Fruit fly (Drosophila melanogaster): Measurements from ENCODE around the gene CG45089.
A peak's percentile ranks its signal among the peaks of the same experiment; 100 is the strongest.

CG45089 gene

dm6 chrX:7933210-7933915 lies 39.8 kb upstream of the CG45089 start, which contains the start of the genes Dhdds and RpS14a (continued):
- TF ChIP-seq Myb (GFP tag; optimal IDR thresholded peaks at IDR 0.05): peak; percentile 50
- TF ChIP-seq CG8478 (optimal IDR thresholded peaks at IDR 0.05): peak; percentile 86
- no peak for TF ChIP-seq CG12942 (GFP tag; optimal IDR thresholded peaks at IDR 0.05)
- TF ChIP-seq CG9609 (GFP tag; optimal IDR thresholded peaks at IDR 0.05): peak; percentile 41
- no peak for TF ChIP-seq ERR (GFP tag; optimal IDR thresholded peaks at IDR 0.05)
- 0 out of 2 replicates have a peak, but pooled peaks have one; percentile 31 for TF ChIP-seq CG42726 (GFP tag; IDR thresholded peaks at IDR 0.05; ENCODE audit: partially characterized antibody)
- TF ChIP-seq CG7556 (GFP tag; optimal IDR thresholded peaks at IDR 0.05): peak; percentile 51
- no peak for TF ChIP-seq CG11085 (GFP tag; IDR thresholded peaks at IDR 0.05)
- peak; percentile 30 for TF ChIP-seq Bteb2 (GFP tag; optimal IDR thresholded peaks at IDR 0.05)
- no peak for TF ChIP-seq al (GFP tag; IDR thresholded peaks at IDR 0.05)
- TF ChIP-seq bbx (GFP tag; IDR thresholded peaks at IDR 0.05; ENCODE audit: partially characterized antibody): peak; percentile 58
- TF ChIP-seq CHES-1-like (GFP tag; optimal IDR thresholded peaks at IDR 0.05): peak; percentile 72
- TF ChIP-seq CG11723 (GFP tag; optimal IDR thresholded peaks at IDR 0.05): peak; percentile 55
- TF ChIP-seq nom (GFP tag; optimal IDR thresholded peaks at IDR 0.05): peak; percentile 56
- TF ChIP-seq CG6254 (GFP tag; optimal IDR thresholded peaks at IDR 0.05): no peak
- TF ChIP-seq CG32532 (GFP tag; IDR thresholded peaks at IDR 0.05): peak; percentile 60; the same call in 1 of the 2 replicates
- peak; percentile 11 for TF ChIP-seq CG8089 (GFP tag; optimal IDR thresholded peaks at IDR 0.05)
- no peak for TF ChIP-seq rib (GFP tag; IDR thresholded peaks at IDR 0.05)
- no peak for TF ChIP-seq repo (GFP tag; optimal IDR thresholded peaks at IDR 0.05)
- TF ChIP-seq CG10209 (GFP tag; optimal IDR thresholded peaks at IDR 0.05): peak; percentile 70
- no peak for TF ChIP-seq CG6683 (GFP tag; optimal IDR thresholded peaks at IDR 0.05)
- TF ChIP-seq unpg (GFP tag; optimal IDR thresholded peaks at IDR 0.05): peak; percentile 50
- peak; percentile 52 for TF ChIP-seq trh (GFP tag; optimal IDR thresholded peaks at IDR 0.05)
- peak in 1 of 3 experiments; percentile 52 for TF ChIP-seq lola (GFP tag; optimal IDR thresholded peaks at IDR 0.05)
- peak; percentile 9; the same call in 1 of the 2 replicates for TF ChIP-seq seq (GFP tag; IDR thresholded peaks at IDR 0.05)
- no peak for TF ChIP-seq Hand (GFP tag; optimal IDR thresholded peaks at IDR 0.05)
- TF ChIP-seq Fer1 (GFP tag; optimal IDR thresholded peaks at IDR 0.05): peak; percentile 67
- TF ChIP-seq corto (GFP tag; optimal IDR thresholded peaks at IDR 0.05): no peak
- no peak for TF ChIP-seq CG1792 (GFP tag; optimal IDR thresholded peaks at IDR 0.05)
- peak; percentile 49; the same call in 1 of the 2 replicates for TF ChIP-seq MBD-R2 (GFP tag; IDR thresholded peaks at IDR 0.05)
- TF ChIP-seq kah (GFP tag; optimal IDR thresholded peaks at IDR 0.05): peak; percentile 33
- peak; percentile 49 for TF ChIP-seq grau (tag; optimal IDR thresholded peaks at IDR 0.05)
- 0 out of 4 replicates have a peak, but pooled peaks have one; percentile 11 for TF ChIP-seq Gug (GFP tag; IDR thresholded peaks at IDR 0.05)
- no peak for TF ChIP-seq Sox102F (GFP tag; optimal IDR thresholded peaks at IDR 0.05)
- TF ChIP-seq NK7.1 (GFP tag; optimal IDR thresholded peaks at IDR 0.05): peak; percentile 28
- peak; percentile 25 for TF ChIP-seq Elba2 (GFP tag; optimal IDR thresholded peaks at IDR 0.05)
- TF ChIP-seq gem (tag; optimal IDR thresholded peaks at IDR 0.05): peak; percentile 36
- TF ChIP-seq Oaz (GFP tag; IDR thresholded peaks at IDR 0.05): no peak
- TF ChIP-seq Ets65A (GFP tag): peak; percentile 96
- TF ChIP-seq CG13894 (tag; optimal IDR thresholded peaks at IDR 0.05): no peak
- no peak for TF ChIP-seq CG9817 (tag; optimal IDR thresholded peaks at IDR 0.05)
- TF ChIP-seq CG14710 (tag; optimal IDR thresholded peaks at IDR 0.05): peak; percentile 90
- TF ChIP-seq bigmax (GFP tag; optimal IDR thresholded peaks at IDR 0.05): no peak
- no peak for TF ChIP-seq fru (optimal IDR thresholded peaks at IDR 0.05)
- TF ChIP-seq CG8281 (tag; optimal IDR thresholded peaks at IDR 0.05): no peak
- no peak for TF ChIP-seq CG1832 (GFP tag; optimal IDR thresholded peaks at IDR 0.05)
- peak in 1 of 2 experiments; percentile 25 for TF ChIP-seq bsh (GFP tag; optimal IDR thresholded peaks at IDR 0.05)
- TF ChIP-seq CG32772 (GFP tag; IDR thresholded peaks at IDR 0.05): no peak
- TF ChIP-seq CG17361 (GFP tag; IDR thresholded peaks at IDR 0.05): peak; percentile 83
- TF ChIP-seq Atf3 (GFP tag; optimal IDR thresholded peaks at IDR 0.05): peak; percentile 1

All from whole organism, embryonic.